Fruit fly (Drosophila melanogaster): ENCODE data around the gene CG13114.

CG13114 gene

dm6 chr2L:9568360-9569088 is 22.9 kb downstream of the CG13114 start, which contains the start of gene brwl (continued):
- TF ChIP-seq Rel (GFP tag; optimal IDR thresholded peaks at IDR 0.05) (peak; percentile 97), Rel (tag; optimal IDR thresholded peaks at IDR 0.05) (peak; percentile 70), pan (optimal IDR thresholded peaks at IDR 0.05) (no peak), GATAd (GFP tag; optimal IDR thresholded peaks at IDR 0.05) (peak; percentile 92), h (GFP tag; optimal IDR thresholded peaks at IDR 0.05) (peak; percentile 99), Abd-B (GFP tag; optimal IDR thresholded peaks at IDR 0.05) (no peak)

DNA sequence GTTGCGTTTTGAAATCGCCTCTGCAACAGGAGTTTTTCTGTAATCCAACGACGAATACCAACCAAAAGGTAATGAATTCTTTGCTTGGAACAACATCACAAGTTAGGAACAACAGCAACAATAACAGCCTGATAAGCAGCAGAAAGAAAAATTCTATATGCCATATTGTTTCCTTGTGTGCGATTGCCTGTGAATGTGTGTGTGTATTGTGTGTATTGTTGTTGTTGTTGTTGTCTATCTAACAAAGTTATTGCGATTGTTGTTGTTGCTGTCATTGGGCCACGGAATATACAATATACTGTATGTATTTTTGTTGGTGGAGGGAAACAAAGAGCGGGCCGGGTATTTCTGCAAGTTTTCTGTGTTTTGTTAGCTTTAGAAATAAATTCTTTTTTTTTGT is 23.5 kb downstream of the CG13114 start:
- TF ChIP-seq dl (GFP tag; optimal IDR thresholded peaks at IDR 0.05; ENCODE audit: insufficient read depth in 1 of 2, partially characterized antibody in 2 of 2): no peak
- no peak for TF ChIP-seq CG32264 (GFP tag; optimal IDR thresholded peaks at IDR 0.05)
- TF ChIP-seq dsf (GFP tag; optimal IDR thresholded peaks at IDR 0.05; ENCODE audit: borderline replicate concordance): no peak
- no peak for TF ChIP-seq ey (GFP tag; optimal IDR thresholded peaks at IDR 0.05)
- TF ChIP-seq jim (GFP tag; optimal IDR thresholded peaks at IDR 0.05): no peak
- no peak for TF ChIP-seq Rel (GFP tag; optimal IDR thresholded peaks at IDR 0.05)
- no peak for TF ChIP-seq Rel (tag; optimal IDR thresholded peaks at IDR 0.05)
- TF ChIP-seq CrebA (GFP tag; optimal IDR thresholded peaks at IDR 0.05; ENCODE audit: borderline replicate concordance): no peak
- no peak for TF ChIP-seq sage (GFP tag; optimal IDR thresholded peaks at IDR 0.05)
- TF ChIP-seq pan (optimal IDR thresholded peaks at IDR 0.05): no peak
- TF ChIP-seq rgr (GFP tag; optimal IDR thresholded peaks at IDR 0.05): no peak
- no peak for TF ChIP-seq psq (GFP tag; optimal IDR thresholded peaks at IDR 0.05)
- TF ChIP-seq Hr83 (GFP tag; optimal IDR thresholded peaks at IDR 0.05; ENCODE audit: poor library complexity, severe bottlenecking): no peak
- TF ChIP-seq brk (GFP tag; optimal IDR thresholded peaks at IDR 0.05): no peak

- TF ChIP-seq Sp1 (GFP tag; optimal IDR thresholded peaks at IDR 0.05) (peak; percentile 95), br (GFP tag; optimal IDR thresholded peaks at IDR 0.05) (peak; percentile 90), rgr (GFP tag; optimal IDR thresholded peaks at IDR 0.05) (peak; percentile 93), ey (GFP tag; optimal IDR thresholded peaks at IDR 0.05) (peak; percentile 87), CG9705 (GFP tag; optimal IDR thresholded peaks at IDR 0.05) (peak; percentile 82), woc (GFP tag; optimal IDR thresholded peaks at IDR 0.05) (peak; percentile 85), Hr83 (GFP tag; optimal IDR thresholded peaks at IDR 0.05; ENCODE audit: poor library complexity, severe bottlenecking) (no peak), Vsx2 (GFP tag; optimal IDR thresholded peaks at IDR 0.05; ENCODE audit: partially characterized antibody) (no peak), sv (GFP tag; optimal IDR thresholded peaks at IDR 0.05) (peak; percentile 94), Abd-B (GFP tag; optimal IDR thresholded peaks at IDR 0.05) (no peak), Mio (GFP tag; optimal IDR thresholded peaks at IDR 0.05) (peak; percentile 61), CrebA (GFP tag; optimal IDR thresholded peaks at IDR 0.05; ENCODE audit: borderline replicate concordance) (peak; percentile 78), Dif (GFP tag; optimal IDR thresholded peaks at IDR 0.05; ENCODE audit: partially characterized antibody) (no peak), HLH106 (tag; optimal IDR thresholded peaks at IDR 0.05) (peak; percentile 94), Rel (GFP tag; optimal IDR thresholded peaks at IDR 0.05) (peak; percentile 88), Rel (tag; optimal IDR thresholded peaks at IDR 0.05) (peak; percentile 55), dsf (GFP tag; optimal IDR thresholded peaks at IDR 0.05; ENCODE audit: borderline replicate concordance) (peak; percentile 63), Dfd (GFP tag; optimal IDR thresholded peaks at IDR 0.05) (peak; percentile 95), dmrt93B (GFP tag; optimal IDR thresholded peaks at IDR 0.05) (peak; percentile 91), tai (GFP tag; optimal IDR thresholded peaks at IDR 0.05) (no peak), foxo (GFP tag; optimal IDR thresholded peaks at IDR 0.05) (peak; percentile 70 to 90), dl (GFP tag; optimal IDR thresholded peaks at IDR 0.05; ENCODE audit: insufficient read depth in 1 of 2, partially characterized antibody in 2 of 2) (no peak), OdsH (GFP tag; optimal IDR thresholded peaks at IDR 0.05) (peak; percentile 95), fru (GFP tag; optimal IDR thresholded peaks at IDR 0.05) (peak; percentile 94), psq (GFP tag; optimal IDR thresholded peaks at IDR 0.05) (peak; percentile 93), Jra (GFP tag; optimal IDR thresholded peaks at IDR 0.05) (peak; percentile 35), h (GFP tag; optimal IDR thresholded peaks at IDR 0.05) (peak; percentile 95), Hnf4 (GFP tag; optimal IDR thresholded peaks at IDR 0.05) (peak; percentile 73), CG32264 (GFP tag; optimal IDR thresholded peaks at IDR 0.05) (peak; percentile 61), GATAd (GFP tag; optimal IDR thresholded peaks at IDR 0.05) (no peak), sage (GFP tag; optimal IDR thresholded peaks at IDR 0.05) (peak; percentile 93)
Observed at dm6 chr2L:9569588-9570434, 24.2 kb downstream of the CG13114 start.
